Worm (Caenorhabditis elegans): ENCODE data around the gene Y77E11A.7.

ce11 chrIV:1385500-1385899 lies 34.1 kb downstream of the Y77E11A.7 start:
- TF ChIP-seq mcd-1 (GFP tag; IDR thresholded peaks at IDR 0.05) (no peak), nhr-90 (tag; optimal IDR thresholded peaks at IDR 0.05) (no peak), sea-2 (GFP tag; IDR thresholded peaks at IDR 0.05) (no peak), let-607 (tag; optimal IDR thresholded peaks at IDR 0.05) (no peak)
